Fruit fly (Drosophila melanogaster) whole organism, prepupa: ENCODE results near the gene CkIIbeta.

ENCODE experiments used
- CG11294 ChIP-seq: fragments of 200-800 bp; sonication (Bioruptor generic); IDR thresholded peaks from 2 replicates; pipeline ENCODE4 v1.3.6; 2022; ENCODE audit warnings: missing biosample characterization, missing genetic modification characterization
- CG16779 ChIP-seq: fragments of 200-800 bp; sonication (Bioruptor generic); optimal IDR thresholded peaks from 3 replicates; lab custom pipeline; 2017; ENCODE audit warnings: missing biosample characterization, mild to moderate bottlenecking, missing genetic modification characterization
- CG32006 ChIP-seq: fragments of 200-800 bp; sonication (Bioruptor generic); optimal IDR thresholded peaks from 3 replicates; lab custom pipeline; 2017; ENCODE audit warnings: missing biosample characterization, mild to moderate bottlenecking, missing genetic modification characterization
- CG6792 ChIP-seq: fragments of 200-800 bp; sonication (Bioruptor generic); optimal IDR thresholded peaks from 3 replicates; lab custom pipeline; 2016; ENCODE audit warnings: missing biosample characterization, missing genetic modification characterization
- CG6854 ChIP-seq: fragments of 200-800 bp; sonication (Bioruptor generic); optimal IDR thresholded peaks from 2 replicates; lab custom pipeline; 2017; ENCODE audit warnings: missing biosample characterization, mild to moderate bottlenecking, missing genetic modification characterization
- Eip93F ChIP-seq: fragments of 200-800 bp; sonication (Bioruptor generic); optimal IDR thresholded peaks from 2 replicates; lab custom pipeline; 2016; ENCODE audit warnings: missing biosample characterization, mild to moderate bottlenecking, missing genetic modification characterization
- Gug ChIP-seq: fragments of 200-800 bp; sonication (Bioruptor generic); IDR thresholded peaks from 2 replicates; pipeline ENCODE4 v1.3.6; 2022; ENCODE audit warnings: missing biosample characterization, missing genetic modification characterization
- OdsH ChIP-seq: fragments of 200-800 bp; sonication (Bioruptor generic); optimal IDR thresholded peaks from 3 replicates; lab custom pipeline; 2016; ENCODE audit warnings: missing biosample characterization, missing genetic modification characterization
- Smox ChIP-seq: fragments of 200-800 bp; sonication (Bioruptor generic); optimal IDR thresholded peaks from 3 replicates; lab custom pipeline; 2016; ENCODE audit warnings: missing biosample characterization, missing genetic modification characterization
- dac ChIP-seq: fragments of 200-800 bp; sonication (Bioruptor generic); optimal IDR thresholded peaks from 2 replicates; lab custom pipeline; 2017; ENCODE audit warnings: missing biosample characterization, mild to moderate bottlenecking, missing genetic modification characterization
- fkh ChIP-seq: fragments of 200-800 bp; sonication (Bioruptor generic); optimal IDR thresholded peaks from 3 replicates; lab custom pipeline; 2017; ENCODE audit warnings: missing biosample characterization, mild to moderate bottlenecking, missing genetic modification characterization, moderate library complexity
- vri ChIP-seq: fragments of 200-800 bp; sonication (Bioruptor generic); optimal IDR thresholded peaks from 3 replicates; lab custom pipeline; 2016; ENCODE audit warnings: missing biosample characterization, mild to moderate bottlenecking, missing genetic modification characterization

dm6 chrX:11821946-11822345, 29.6 kb downstream of the CkIIbeta start:
- no peak for TF ChIP-seq CG11294
- no peak for TF ChIP-seq Smox
- no peak for TF ChIP-seq CG6854 (GFP tag; lab: Kevin White, UChicago)
- TF ChIP-seq OdsH = peak; percentile 11
- TF ChIP-seq dac = no peak
- no peak for TF ChIP-seq CG6792 (GFP tag; lab: Kevin White, UChicago)
- TF ChIP-seq fkh (GFP tag; lab: Kevin White, UChicago) = no peak
- TF ChIP-seq Gug (GFP tag; lab: Robert Waterston, UW) = no peak
- no peak for TF ChIP-seq Eip93F (GFP tag; lab: Kevin White, UChicago)
- peak; percentile 24 for TF ChIP-seq CG32006 (GFP tag; lab: Kevin White, UChicago)
- no peak for TF ChIP-seq CG16779
- peak; percentile 20 for TF ChIP-seq vri (GFP tag; lab: Kevin White, UChicago)
